Fruit fly (Drosophila melanogaster) whole organism, prepupa: Measurements from ENCODE around the gene sba.

ENCODE experiments used
- Blimp-1 ChIP-seq: fragments of 200-800 bp; sonication (Bioruptor generic); optimal IDR thresholded peaks from 3 replicates; lab custom pipeline; 2017; ENCODE audit warnings: missing biosample characterization, missing genetic modification characterization, mild to moderate bottlenecking, moderate library complexity, missing genetic modification reagents
- CG10631 ChIP-seq: fragments of 200-800 bp; sonication (Bioruptor generic); optimal IDR thresholded peaks from 2 replicates; lab custom pipeline; 2016; ENCODE audit warnings: missing biosample characterization, missing genetic modification characterization
- CG10669 ChIP-seq: fragments of 200-800 bp; sonication (Bioruptor generic); optimal IDR thresholded peaks from 3 replicates; lab custom pipeline; 2018; ENCODE audit warnings: missing biosample characterization, mild to moderate bottlenecking, missing genetic modification characterization, moderate library complexity
- CG11294 ChIP-seq: fragments of 200-800 bp; sonication (Bioruptor generic); IDR thresholded peaks from 2 replicates; pipeline ENCODE4 v1.3.6; 2022; ENCODE audit warnings: missing biosample characterization, missing genetic modification characterization
- CG15336 ChIP-seq: fragments of 200-800 bp; sonication (Bioruptor generic); IDR thresholded peaks from 2 replicates; pipeline ENCODE4 v1.3.6; 2022; ENCODE audit warnings: missing biosample characterization, missing genetic modification characterization
- CG16779 ChIP-seq: fragments of 200-800 bp; sonication (Bioruptor generic); optimal IDR thresholded peaks from 3 replicates; lab custom pipeline; 2017; ENCODE audit warnings: missing biosample characterization, mild to moderate bottlenecking, missing genetic modification characterization
- CG31627 ChIP-seq: fragments of 200-800 bp; sonication (Bioruptor generic); optimal IDR thresholded peaks from 3 replicates; lab custom pipeline; 2016; ENCODE audit warnings: missing biosample characterization, missing genetic modification characterization
- CG32006 ChIP-seq: fragments of 200-800 bp; sonication (Bioruptor generic); optimal IDR thresholded peaks from 3 replicates; lab custom pipeline; 2017; ENCODE audit warnings: missing biosample characterization, mild to moderate bottlenecking, missing genetic modification characterization
- CG4318 ChIP-seq: fragments of 200-800 bp; sonication (Bioruptor generic); optimal IDR thresholded peaks from 3 replicates; lab custom pipeline; 2017; ENCODE audit warnings: missing biosample characterization, mild to moderate bottlenecking, missing genetic modification characterization
- CG6163 ChIP-seq: fragments of 200-800 bp; sonication (Bioruptor generic); IDR thresholded peaks from 3 replicates; pipeline ENCODE4 v1.3.6; 2022; ENCODE audit warnings: missing biosample characterization, missing genetic modification characterization
- CG6276 ChIP-seq: fragments of 200-800 bp; sonication (Bioruptor generic); optimal IDR thresholded peaks from 2 replicates; lab custom pipeline; 2017; ENCODE audit warnings: missing biosample characterization, mild to moderate bottlenecking, missing genetic modification characterization
- CG6792 ChIP-seq: fragments of 200-800 bp; sonication (Bioruptor generic); optimal IDR thresholded peaks from 3 replicates; lab custom pipeline; 2016; ENCODE audit warnings: missing biosample characterization, missing genetic modification characterization
- CG6808 ChIP-seq: fragments of 200-800 bp; sonication (Bioruptor generic); optimal IDR thresholded peaks from 3 replicates; lab custom pipeline; 2017; ENCODE audit warnings: missing biosample characterization, missing genetic modification characterization, mild to moderate bottlenecking, moderate library complexity, missing genetic modification reagents
- CG6854 ChIP-seq: fragments of 200-800 bp; sonication (Bioruptor generic); optimal IDR thresholded peaks from 2 replicates; lab custom pipeline; 2017; ENCODE audit warnings: missing biosample characterization, mild to moderate bottlenecking, missing genetic modification characterization
- CG8119 ChIP-seq: fragments of 200-800 bp; sonication (Bioruptor generic); IDR thresholded peaks from 3 replicates; pipeline ENCODE4 v1.3.6; 2022; ENCODE audit warnings: missing biosample characterization, missing genetic modification characterization
- CG8632 ChIP-seq: fragments of 200-800 bp; sonication (Bioruptor generic); optimal IDR thresholded peaks from 3 replicates; lab custom pipeline; 2016; ENCODE audit warnings: missing biosample characterization, missing genetic modification characterization
- Eip75B ChIP-seq: fragments of 200-800 bp; sonication (Bioruptor generic); optimal IDR thresholded peaks from 3 replicates; lab custom pipeline; 2016; ENCODE audit warnings: missing biosample characterization, missing genetic modification characterization
- Eip78C ChIP-seq: fragments of 200-800 bp; sonication (Bioruptor generic); peaks from one replicate; lab custom pipeline; 2016; ENCODE audit warnings: missing biosample characterization, missing genetic modification characterization
- Eip93F ChIP-seq: fragments of 200-800 bp; sonication (Bioruptor generic); optimal IDR thresholded peaks from 2 replicates; lab custom pipeline; 2016; ENCODE audit warnings: missing biosample characterization, mild to moderate bottlenecking, missing genetic modification characterization
- Ets96B ChIP-seq: fragments of 200-800 bp; optimal IDR thresholded peaks from 2 replicates; lab custom pipeline; 2019; ENCODE audit warnings: missing biosample characterization, mild to moderate bottlenecking, missing genetic modification characterization, moderate library complexity
- Hr39 ChIP-seq: fragments of 200-800 bp; sonication (Bioruptor generic); optimal IDR thresholded peaks from 2 replicates; lab custom pipeline; 2016; ENCODE audit warnings: missing biosample characterization, missing genetic modification characterization
- Hr4 ChIP-seq: fragments of 200-800 bp; sonication (Bioruptor generic); optimal IDR thresholded peaks from 3 replicates; lab custom pipeline; 2016; ENCODE audit warnings: missing biosample characterization, missing genetic modification characterization
- Met ChIP-seq: fragments of 200-800 bp; sonication (Bioruptor generic); optimal IDR thresholded peaks from 3 replicates; lab custom pipeline; 2016; ENCODE audit warnings: missing biosample characterization, missing genetic modification characterization
- Smox ChIP-seq: fragments of 200-800 bp; sonication (Bioruptor generic); optimal IDR thresholded peaks from 3 replicates; lab custom pipeline; 2016; ENCODE audit warnings: missing biosample characterization, missing genetic modification characterization
- Sox102F ChIP-seq: fragments of 200-800 bp; sonication (Bioruptor generic); optimal IDR thresholded peaks from 2 replicates; lab custom pipeline; 2016; ENCODE audit warnings: missing biosample characterization, mild to moderate bottlenecking, missing genetic modification characterization
- Sox14 ChIP-seq: fragments of 200-800 bp; sonication (Bioruptor generic); optimal IDR thresholded peaks from 3 replicates; lab custom pipeline; 2016; ENCODE audit warnings: missing biosample characterization, missing genetic modification characterization
- Sox15 ChIP-seq: fragments of 200-800 bp; sonication (Bioruptor generic); optimal IDR thresholded peaks from 3 replicates; lab custom pipeline; 2016; ENCODE audit warnings: missing biosample characterization, missing genetic modification characterization
- acj6 ChIP-seq: fragments of 200-800 bp; sonication (Bioruptor generic); optimal IDR thresholded peaks from 3 replicates; lab custom pipeline; 2016; ENCODE audit warnings: missing biosample characterization, missing genetic modification characterization
- cyc ChIP-seq: fragments of 200-800 bp; sonication (Bioruptor generic); optimal IDR thresholded peaks from 3 replicates; lab custom pipeline; 2016; ENCODE audit warnings: missing biosample characterization, missing genetic modification characterization
- dac ChIP-seq: fragments of 200-800 bp; sonication (Bioruptor generic); optimal IDR thresholded peaks from 2 replicates; lab custom pipeline; 2017; ENCODE audit warnings: missing biosample characterization, mild to moderate bottlenecking, missing genetic modification characterization
- eg ChIP-seq: fragments of 200-800 bp; sonication (Bioruptor generic); IDR thresholded peaks from 3 replicates; pipeline ENCODE4 v1.3.6; 2022; ENCODE audit warnings: missing biosample characterization, missing genetic modification characterization
- fd59A ChIP-seq: fragments of 200-800 bp; sonication (Bioruptor generic); optimal IDR thresholded peaks from 2 replicates; lab custom pipeline; 2017; ENCODE audit warnings: missing biosample characterization, mild to moderate bottlenecking, missing genetic modification characterization, missing genetic modification reagents
- fd85E ChIP-seq: fragments of 200-800 bp; sonication (Bioruptor generic); optimal IDR thresholded peaks from 3 replicates; lab custom pipeline; 2016; ENCODE audit warnings: missing biosample characterization, missing genetic modification characterization
- lz ChIP-seq: fragments of 200-800 bp; sonication (Bioruptor generic); optimal IDR thresholded peaks from 3 replicates; lab custom pipeline; 2016; ENCODE audit warnings: missing biosample characterization, missing genetic modification characterization
- pdm3 ChIP-seq: fragments of 200-800 bp; sonication (Bioruptor generic); optimal IDR thresholded peaks from 3 replicates; lab custom pipeline; 2016; ENCODE audit warnings: missing biosample characterization, missing genetic modification characterization
- salr ChIP-seq, 2 experiments: fragments of 200-800 bp; sonication (Bioruptor generic); optimal IDR thresholded peaks; 3 replicates each; lab custom pipeline; 2016 to 2018; ENCODE audit warnings: missing biosample characterization in 2 of 2, missing genetic modification characterization in 2 of 2, mild to moderate bottlenecking in 1 of 2
- spab ChIP-seq: fragments of 200-800 bp; sonication (Bioruptor generic); optimal IDR thresholded peaks from 2 replicates; lab custom pipeline; 2017; ENCODE audit warnings: missing biosample characterization, mild to moderate bottlenecking, missing genetic modification characterization, missing genetic modification reagents
- ss ChIP-seq, 2 experiments: fragments of 200-800 bp; sonication (Bioruptor generic); optimal IDR thresholded peaks; 2 replicates in 1 of 2; 3 replicates in 1 of 2; lab custom pipeline; 2017 to 2018; ENCODE audit warnings: mild to moderate bottlenecking in 2 of 2, missing biosample characterization in 2 of 2, missing genetic modification characterization in 2 of 2, moderate library complexity in 1 of 2
- vri ChIP-seq: fragments of 200-800 bp; sonication (Bioruptor generic); optimal IDR thresholded peaks from 3 replicates; lab custom pipeline; 2016; ENCODE audit warnings: missing biosample characterization, mild to moderate bottlenecking, missing genetic modification characterization

The sba gene

DNA sequence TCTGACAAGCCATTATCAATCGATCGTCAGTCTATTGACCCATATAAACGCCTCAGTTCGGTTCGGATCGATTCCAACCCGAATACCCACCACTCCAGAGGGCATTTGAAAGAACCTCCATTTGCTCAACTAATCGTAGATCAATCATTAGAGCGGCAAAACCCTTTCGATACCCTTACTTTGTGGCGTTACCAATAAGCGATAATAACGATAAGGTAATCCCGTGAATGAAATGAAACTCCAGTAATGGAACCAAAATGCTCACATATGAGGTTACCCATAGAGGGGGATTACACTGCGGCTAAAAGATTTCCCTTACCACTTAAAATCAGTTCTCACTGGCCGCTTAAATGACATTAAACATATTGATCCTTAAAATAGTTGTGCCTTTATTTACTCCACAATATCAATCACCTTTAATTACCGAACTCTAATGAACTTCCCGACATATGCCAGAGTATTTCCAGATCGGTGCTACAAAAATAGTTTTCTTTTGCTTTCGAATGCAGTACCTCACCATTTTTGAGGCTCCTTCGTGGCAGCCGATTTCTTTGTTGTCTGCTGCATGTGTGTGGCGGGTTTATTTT lies 50.1 kb downstream of the sba start (continued):
- TF ChIP-seq CG16779 (no peak), ss (GFP tag; optimal IDR thresholded peaks at IDR 0.05; lab: Kevin White, UChicago) (no peak), Hr39 (GFP tag; lab: Kevin White, UChicago) (peak; percentile 55), Hr4 (GFP tag; lab: Kevin White, UChicago) (peak; percentile 11), pdm3 (GFP tag; lab: Kevin White, UChicago) (peak; percentile 27), CG8119 (GFP tag; lab: Robert Waterston, UW) (0 out of 3 replicates have a peak, but pooled peaks have one; percentile 22), Sox14 (peak; percentile 70), CG10669 (peak; percentile 48), CG6276 (GFP tag; lab: Kevin White, UChicago) (no peak), CG15336 (GFP tag; lab: Robert Waterston, UW) (0 out of 2 replicates have a peak, but pooled peaks have one; percentile 25), fd85E (GFP tag; lab: Kevin White, UChicago) (no peak), CG6163 (GFP tag; lab: Robert Waterston, UW) (peak; percentile 55; the same call in 1 of the 3 replicates), CG11294 (GFP tag; lab: Robert Waterston, UW) (no peak), Blimp-1 (GFP tag; lab: Kevin White, UChicago) (no peak), Sox15 (GFP tag; lab: Kevin White, UChicago) (no peak), CG6854 (GFP tag; lab: Kevin White, UChicago) (no peak), acj6 (GFP tag; lab: Kevin White, UChicago) (peak; percentile 51), Met (GFP tag; lab: Kevin White, UChicago) (peak; percentile 58), fd59A (GFP tag; lab: Kevin White, UChicago) (peak; percentile 6), cyc (peak; percentile 58), salr (GFP tag; optimal IDR thresholded peaks at IDR 0.05; lab: Kevin White, UChicago) (no peak), CG4318 (GFP tag; lab: Kevin White, UChicago) (no peak), vri (peak; percentile 51), CG6792 (peak; percentile 29), spab (GFP tag; lab: Kevin White, UChicago) (peak; percentile 13), CG32006 (GFP tag; lab: Kevin White, UChicago) (peak; percentile 43), CG6808 (GFP tag; lab: Kevin White, UChicago) (no peak), CG10631 (GFP tag; lab: Kevin White, UChicago) (peak; percentile 7), Eip78C (peak; percentile 78), Eip93F (GFP tag; lab: Kevin White, UChicago) (no peak), Eip75B (peak; percentile 6), Sox102F (peak; percentile 51), Ets96B (tag; lab: Kevin White, UChicago) (peak; percentile 43), Smox (no peak), CG31627 (GFP tag; lab: Kevin White, UChicago) (peak; percentile 51), CG8632 (GFP tag; lab: Kevin White, UChicago) (peak; percentile 16), dac (GFP tag; lab: Kevin White, UChicago) (no peak), lz (GFP tag; lab: Kevin White, UChicago) (peak; percentile 41)

DNA sequence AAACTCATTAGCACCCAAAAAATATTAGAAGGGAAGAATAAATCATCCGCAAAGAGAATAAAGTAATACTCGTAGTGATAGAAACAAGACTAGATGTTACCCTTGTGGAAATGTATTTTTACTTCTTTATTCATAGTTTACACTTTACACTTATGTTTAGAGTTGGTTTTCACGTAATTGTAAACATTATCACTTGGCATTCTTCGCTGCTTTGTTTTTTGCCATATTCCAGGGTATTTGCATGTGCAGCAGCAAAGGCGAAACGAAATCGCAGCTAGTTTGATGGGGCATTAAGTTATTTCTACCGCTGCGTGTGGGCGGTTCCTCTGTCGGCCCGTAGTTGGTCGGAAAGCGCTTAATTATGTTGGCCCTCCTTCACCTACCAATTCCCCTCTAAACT lies 51.1 kb downstream of the sba start:
- TF ChIP-seq CG4318 (GFP tag; lab: Kevin White, UChicago) (no peak), eg (GFP tag; lab: Robert Waterston, UW) (0 out of 3 replicates have a peak, but pooled peaks have one; percentile 15), Eip78C (peak; percentile 9)
